Fruit fly (Drosophila melanogaster) whole organism, prepupa: ENCODE measurements around the gene CG34355.

Source experiments
- CG11762 ChIP-seq: fragments of 200-800 bp; sonication (Bioruptor generic); optimal IDR thresholded peaks from 3 replicates; lab custom pipeline; 2016; ENCODE audit warnings: missing biosample characterization, missing genetic modification characterization; ENCODE audit not compliant: insufficient read depth
- Gug ChIP-seq: fragments of 200-800 bp; sonication (Bioruptor generic); IDR thresholded peaks from 2 replicates; pipeline ENCODE4 v1.3.6; 2022; ENCODE audit warnings: missing biosample characterization, missing genetic modification characterization
- Hr39 ChIP-seq: fragments of 200-800 bp; sonication (Bioruptor generic); optimal IDR thresholded peaks from 2 replicates; lab custom pipeline; 2016; ENCODE audit warnings: missing biosample characterization, missing genetic modification characterization

DNA sequence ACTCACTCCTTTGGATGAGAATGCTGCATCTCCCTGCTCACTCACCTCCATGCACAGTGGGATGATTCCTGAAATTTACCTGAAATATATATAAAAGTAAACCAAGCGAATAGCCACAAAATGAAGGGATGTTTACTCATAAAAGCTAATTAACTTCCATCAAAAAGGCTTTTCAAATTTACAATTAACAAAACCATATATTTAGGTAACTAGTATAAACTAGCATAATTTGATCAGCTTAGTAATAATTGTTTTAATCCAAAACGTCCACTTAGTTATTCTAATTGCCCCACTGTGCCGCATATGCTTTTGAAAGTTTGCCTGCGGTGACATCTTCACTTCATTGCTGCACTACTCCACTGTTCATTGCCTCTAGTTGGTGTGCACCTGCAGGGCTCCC is 19.7 kb upstream of the CG34355 start:
- TF ChIP-seq CG11762 (GFP tag; lab: Kevin White, UChicago) (peak; percentile 80), Gug (peak; percentile 69), Hr39 (GFP tag; lab: Kevin White, UChicago) (peak; percentile 78)
